Worm (Caenorhabditis elegans) whole organism, mixed stage, embryonic: ENCODE measurements around the gene ZK616.65.
"Not testable (repeated sequence)": the region's sequence is repeated elsewhere in the genome, so short reads cannot be mapped to it uniquely, and the experiment has no call there.

ENCODE experiments used
- bed-3 ChIP-seq: fragments of 200-800 bp; sonication (Bioruptor generic); optimal IDR thresholded peaks from 3 replicates; lab custom pipeline; 2018; ENCODE audit warnings: mild to moderate bottlenecking, missing genetic modification characterization, moderate library complexity, missing compliant biosample characterization
- blmp-1 ChIP-seq: fragments of 150-350 bp; optimal IDR thresholded peaks from 2 replicates; lab custom pipeline; 2014; ENCODE audit warnings: missing biosample characterization, missing genetic modification characterization
- ceh-39 ChIP-seq: fragments of 150-350 bp; optimal IDR thresholded peaks from 2 replicates; lab custom pipeline; 2014; ENCODE audit warnings: missing biosample characterization, missing genetic modification characterization
- ceh-43 ChIP-seq: fragments of 200-800 bp; sonication (Bioruptor generic); optimal IDR thresholded peaks from 2 replicates; lab custom pipeline; 2018; ENCODE audit warnings: mild to moderate bottlenecking, missing genetic modification characterization, moderate library complexity, missing compliant biosample characterization
- cnd-1 ChIP-seq: fragments of 200-800 bp; sonication (Bioruptor generic); optimal IDR thresholded peaks from 2 replicates; lab custom pipeline; 2018; ENCODE audit warnings: mild to moderate bottlenecking, missing genetic modification characterization, missing compliant biosample characterization
- drap-1 ChIP-seq: fragments of 200-800 bp; sonication (Bioruptor generic); optimal IDR thresholded peaks from 3 replicates; lab custom pipeline; 2018; ENCODE audit warnings: mild to moderate bottlenecking, missing genetic modification characterization, missing compliant biosample characterization
- elt-1 ChIP-seq: sonication (generic microtip); optimal IDR thresholded peaks from 2 replicates; lab custom pipeline; 2017; ENCODE audit warnings: missing genetic modification characterization, mild to moderate bottlenecking, missing compliant biosample characterization, antibody characterized with exemption, moderate library complexity, borderline replicate concordance; ENCODE audit not compliant: insufficient read depth
- flh-1 ChIP-seq: fragments of 200-800 bp; sonication (Bioruptor generic); optimal IDR thresholded peaks from 2 replicates; lab custom pipeline; 2018; ENCODE audit warnings: mild to moderate bottlenecking, missing genetic modification characterization, moderate library complexity, missing compliant biosample characterization
- hlh-1 ChIP-seq: fragments of 150-350 bp; optimal IDR thresholded peaks from 2 replicates; lab custom pipeline; 2014; ENCODE audit warnings: missing biosample characterization, missing genetic modification reagents, missing genetic modification characterization
- lin-13 ChIP-seq: fragments of 150-350 bp; optimal IDR thresholded peaks from 2 replicates; lab custom pipeline; 2014; ENCODE audit warnings: missing biosample characterization, missing genetic modification characterization
- lin-32 ChIP-seq: fragments of 200-800 bp; sonication (Bioruptor generic); optimal IDR thresholded peaks from 2 replicates; lab custom pipeline; 2018; ENCODE audit warnings: mild to moderate bottlenecking, missing genetic modification characterization, missing compliant biosample characterization
- lsy-2 ChIP-seq: fragments of 150-350 bp; optimal IDR thresholded peaks from 2 replicates; lab custom pipeline; 2014; ENCODE audit warnings: missing biosample characterization, missing genetic modification characterization
- mab-5 ChIP-seq: fragments of 150-350 bp; optimal IDR thresholded peaks from 2 replicates; lab custom pipeline; 2014; ENCODE audit warnings: missing biosample characterization, missing genetic modification characterization
- mep-1 ChIP-seq: fragments of 150-350 bp; optimal IDR thresholded peaks from 2 replicates; lab custom pipeline; 2017; ENCODE audit warnings: missing biosample characterization, missing genetic modification reagents, missing genetic modification characterization, inconsistent platforms
- mls-2 ChIP-seq: sonication (generic microtip); optimal IDR thresholded peaks from 2 replicates; lab custom pipeline; 2016; ENCODE audit warnings: mild to moderate bottlenecking, missing genetic modification characterization, moderate library complexity, missing compliant biosample characterization
- nhr-12 ChIP-seq: fragments of 150-350 bp; optimal IDR thresholded peaks from 2 replicates; lab custom pipeline; 2014; ENCODE audit warnings: missing biosample characterization, missing genetic modification characterization
- nhr-2 ChIP-seq: fragments of 150-350 bp; optimal IDR thresholded peaks from 2 replicates; lab custom pipeline; 2014; ENCODE audit warnings: missing biosample characterization, missing genetic modification characterization
- nhr-237 ChIP-seq: fragments of 150-350 bp; optimal IDR thresholded peaks from 2 replicates; lab custom pipeline; 2014; ENCODE audit warnings: missing biosample characterization, missing genetic modification characterization
- nhr-28 ChIP-seq: fragments of 150-350 bp; optimal IDR thresholded peaks from 2 replicates; lab custom pipeline; 2014; ENCODE audit warnings: missing biosample characterization, missing genetic modification characterization
- nhr-76 ChIP-seq: sonication (generic microtip); optimal IDR thresholded peaks from 2 replicates; lab custom pipeline; 2017; ENCODE audit warnings: missing biosample characterization, missing genetic modification characterization
- pha-4 ChIP-seq: fragments of 150-350 bp; optimal IDR thresholded peaks from 2 replicates; lab custom pipeline; 2018; ENCODE audit warnings: missing biosample characterization, missing genetic modification reagents, missing genetic modification characterization
- sem-2 ChIP-seq: fragments of 200-800 bp; sonication (Bioruptor generic); optimal IDR thresholded peaks from 2 replicates; lab custom pipeline; 2018; ENCODE audit warnings: mild to moderate bottlenecking, missing genetic modification characterization, missing compliant biosample characterization
- sptf-1 ChIP-seq: sonication (generic microtip); optimal IDR thresholded peaks from 2 replicates; lab custom pipeline; 2017; ENCODE audit warnings: mild to moderate bottlenecking, missing genetic modification characterization, moderate library complexity, missing compliant biosample characterization
- tbx-8 ChIP-seq: fragments of 200-800 bp; sonication (Bioruptor generic); optimal IDR thresholded peaks from 2 replicates; lab custom pipeline; 2018; ENCODE audit warnings: mild to moderate bottlenecking, missing genetic modification characterization, moderate library complexity, missing compliant biosample characterization
- unc-120 ChIP-seq: sonication (generic microtip); optimal IDR thresholded peaks from 2 replicates; lab custom pipeline; 2017; ENCODE audit warnings: missing genetic modification characterization, missing compliant biosample characterization; ENCODE audit not compliant: poor library complexity, severe bottlenecking
- unc-39 ChIP-seq: fragments of 150-350 bp; optimal IDR thresholded peaks from 2 replicates; lab custom pipeline; 2014; ENCODE audit warnings: missing biosample characterization, missing genetic modification characterization
- unc-62 ChIP-seq: fragments of 150-350 bp; optimal IDR thresholded peaks from 2 replicates; lab custom pipeline; 2014; ENCODE audit warnings: missing biosample characterization, missing genetic modification reagents, missing genetic modification characterization
- zip-8 ChIP-seq: fragments of 150-350 bp; optimal IDR thresholded peaks from 2 replicates; lab custom pipeline; 2014; ENCODE audit warnings: missing biosample characterization, missing genetic modification characterization

Gene ZK616.65

ce11 chrIV:5411120-5411519, at the start of gene ZK616.65:
TSS of gene ZK616.65 (minus strand) at chrIV:5411220.
- no peak for TF ChIP-seq ceh-39 (tag; lab: Kevin White, UChicago)
- TF ChIP-seq mls-2 = no peak
- TF ChIP-seq nhr-12 (tag; lab: Kevin White, UChicago) = no peak
- no peak for TF ChIP-seq elt-1 (tag; lab: Kevin White, UChicago)
- no peak for TF ChIP-seq mab-5 (tag; lab: Kevin White, UChicago)
- TF ChIP-seq bed-3 (GFP tag; lab: Kevin White, UChicago) = no peak
- TF ChIP-seq lin-13 (tag; lab: Kevin White, UChicago) = no peak
- no peak for TF ChIP-seq cnd-1 (tag; lab: Kevin White, UChicago)
- TF ChIP-seq pha-4 = no peak
- no peak for TF ChIP-seq drap-1 (GFP tag; lab: Kevin White, UChicago)
- no peak for TF ChIP-seq sem-2 (GFP tag; lab: Kevin White, UChicago)
- TF ChIP-seq lin-32 (GFP tag; lab: Kevin White, UChicago) = no peak
- TF ChIP-seq unc-62 (GFP tag; lab: Kevin White, UChicago) = no peak
- TF ChIP-seq blmp-1 (tag; lab: Kevin White, UChicago) = no peak
- TF ChIP-seq nhr-76 (tag; lab: Kevin White, UChicago) = no peak
- TF ChIP-seq zip-8 (tag; lab: Kevin White, UChicago) = no peak
- TF ChIP-seq nhr-2 (tag; lab: Kevin White, UChicago) = no peak
- no peak for TF ChIP-seq mep-1 (tag; lab: Kevin White, UChicago)
- no peak for TF ChIP-seq sptf-1 (tag; lab: Kevin White, UChicago)
- no peak for TF ChIP-seq unc-39 (tag; lab: Kevin White, UChicago)

DNA sequence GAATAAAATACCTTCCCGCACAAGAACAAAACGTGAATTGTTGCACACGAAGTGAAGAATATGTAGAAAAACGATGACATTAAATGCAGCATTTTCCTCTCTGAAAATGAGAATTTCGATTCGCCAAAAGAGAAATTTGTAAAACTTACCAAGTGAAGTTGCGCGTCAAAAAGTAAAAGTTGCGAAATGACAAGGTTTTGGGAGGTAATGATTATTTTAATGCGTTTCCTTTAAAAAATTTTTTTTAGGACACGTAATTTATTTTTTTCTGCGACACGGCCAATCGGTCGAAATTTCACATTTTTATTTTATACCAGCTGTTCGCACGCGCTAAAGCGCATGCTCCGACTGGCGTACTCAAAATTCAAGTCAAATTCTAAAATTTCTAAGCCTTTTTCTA, 45.0 kb upstream of the ZK616.65 start, which contains the start of gene Y4C6A.3:
Gene Y4C6A.3 (minus strand): TSS at position 101 of the 400 bp plus-strand sequence.
- not testable (repeated sequence) for TF ChIP-seq mab-5 (tag; lab: Kevin White, UChicago); blmp-1 (tag; lab: Kevin White, UChicago); flh-1 (GFP tag; lab: Kevin White, UChicago)

DNA sequence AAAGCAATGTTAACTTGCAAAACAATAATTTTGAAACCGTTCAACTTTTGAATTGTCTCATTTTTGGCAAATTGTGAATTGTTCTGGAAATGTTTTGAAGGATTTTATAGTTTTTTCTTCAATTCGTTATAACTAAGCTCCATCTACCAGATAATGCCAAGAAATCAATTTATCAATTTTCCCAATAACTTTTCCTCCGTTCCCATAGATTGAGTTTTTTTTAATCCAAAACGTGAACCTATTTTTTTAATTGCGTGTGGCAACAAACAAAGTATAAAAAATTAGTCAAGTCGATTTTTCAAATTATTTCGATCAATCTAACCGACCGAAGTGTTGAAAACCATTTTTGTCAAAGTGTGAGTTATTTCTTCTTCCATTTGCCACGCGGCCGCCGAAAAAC, 41.6 kb upstream of the ZK616.65 start, which contains the start of gene Y4C6A.4:
Gene Y4C6A.4 (plus strand): TSS at position 301 of the 400 bp plus-strand sequence.
- TF ChIP-seq sptf-1 (tag; lab: Kevin White, UChicago) (no peak), lin-13 (tag; lab: Kevin White, UChicago) (no peak), hlh-1 (no peak), zip-8 (tag; lab: Kevin White, UChicago) (no peak), lsy-2 (tag; lab: Kevin White, UChicago) (no peak), cnd-1 (tag; lab: Kevin White, UChicago) (no peak), unc-120 (no peak), mls-2 (no peak), blmp-1 (tag; lab: Kevin White, UChicago) (no peak), elt-1 (tag; lab: Kevin White, UChicago) (no peak), nhr-12 (tag; lab: Kevin White, UChicago) (no peak), drap-1 (GFP tag; lab: Kevin White, UChicago) (no peak), nhr-28 (no peak), ceh-43 (GFP tag; lab: Kevin White, UChicago) (no peak)
- TF ChIP-seq, all 35 proteins: peak for 0

DNA sequence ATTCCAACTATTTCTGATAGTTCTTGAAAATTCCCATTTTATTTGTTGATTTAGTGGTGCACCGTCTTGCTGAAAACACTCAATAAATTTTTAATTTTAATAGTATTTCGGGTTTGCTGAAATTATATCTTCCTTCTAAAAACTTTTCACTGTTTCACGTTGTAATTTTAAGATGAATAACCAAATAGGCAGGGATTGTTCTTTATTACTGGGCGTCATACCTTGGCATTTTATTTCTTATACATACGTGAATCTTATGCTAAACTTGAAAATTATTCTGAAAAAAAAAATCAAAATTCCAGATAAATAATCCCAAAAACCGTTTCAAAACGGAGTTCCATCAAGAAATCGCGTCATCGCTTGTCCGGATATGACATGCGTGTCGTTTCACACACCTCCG, 27.7 kb upstream of the ZK616.65 start, which contains the start of gene mgl-3:
Gene mgl-3 (plus strand): TSS at position 301 of the 400 bp plus-strand sequence.
- TF ChIP-seq drap-1 (GFP tag; lab: Kevin White, UChicago) = no peak

ce11 chrIV:5419122-5419521, 8.1 kb upstream of the ZK616.65 start, which contains the start of gene ehn-3:
TSS of gene ehn-3 (minus strand) at chrIV:5419222.
- TF ChIP-seq bed-3 (GFP tag; lab: Kevin White, UChicago) = no peak
- no peak for TF ChIP-seq ceh-43 (GFP tag; lab: Kevin White, UChicago)
- no peak for TF ChIP-seq ceh-39 (tag; lab: Kevin White, UChicago)
- TF ChIP-seq lin-32 (GFP tag; lab: Kevin White, UChicago) = no peak
- no peak for TF ChIP-seq hlh-1
- no peak for TF ChIP-seq tbx-8 (GFP tag; lab: Kevin White, UChicago)
- no peak for TF ChIP-seq sptf-1 (tag; lab: Kevin White, UChicago)
- no peak for TF ChIP-seq drap-1 (GFP tag; lab: Kevin White, UChicago)
- no peak for TF ChIP-seq cnd-1 (tag; lab: Kevin White, UChicago)
- TF ChIP-seq nhr-237 (tag; lab: Kevin White, UChicago) = no peak
- no peak for TF ChIP-seq blmp-1 (tag; lab: Kevin White, UChicago)
